Worm (Caenorhabditis elegans) whole organism, mixed stage, embryonic: ENCODE data around the gene Y97E10AL.1.
A peak's percentile ranks its signal among the peaks of the same experiment; 100 is the strongest.

Experiments
- bed-3 ChIP-seq: fragments of 200-800 bp; sonication (Bioruptor generic); optimal IDR thresholded peaks from 3 replicates; lab custom pipeline; 2018; ENCODE audit warnings: mild to moderate bottlenecking, missing genetic modification characterization, moderate library complexity, missing compliant biosample characterization
- blmp-1 ChIP-seq: fragments of 150-350 bp; optimal IDR thresholded peaks from 2 replicates; lab custom pipeline; 2014; ENCODE audit warnings: missing biosample characterization, missing genetic modification characterization
- ceh-39 ChIP-seq: fragments of 150-350 bp; optimal IDR thresholded peaks from 2 replicates; lab custom pipeline; 2014; ENCODE audit warnings: missing biosample characterization, missing genetic modification characterization
- ceh-83 ChIP-seq: fragments of 200-800 bp; sonication (Bioruptor generic); optimal IDR thresholded peaks from 2 replicates; lab custom pipeline; 2018; ENCODE audit warnings: mild to moderate bottlenecking, missing genetic modification characterization, missing compliant biosample characterization
- ces-1 ChIP-seq: fragments of 150-350 bp; optimal IDR thresholded peaks from 2 replicates; lab custom pipeline; 2014; ENCODE audit warnings: missing biosample characterization, missing genetic modification reagents, missing genetic modification characterization
- cnd-1 ChIP-seq: fragments of 200-800 bp; sonication (Bioruptor generic); optimal IDR thresholded peaks from 2 replicates; lab custom pipeline; 2018; ENCODE audit warnings: mild to moderate bottlenecking, missing genetic modification characterization, missing compliant biosample characterization
- drap-1 ChIP-seq: fragments of 200-800 bp; sonication (Bioruptor generic); optimal IDR thresholded peaks from 3 replicates; lab custom pipeline; 2018; ENCODE audit warnings: mild to moderate bottlenecking, missing genetic modification characterization, missing compliant biosample characterization
- elt-1 ChIP-seq: sonication (generic microtip); optimal IDR thresholded peaks from 2 replicates; lab custom pipeline; 2017; ENCODE audit warnings: missing genetic modification characterization, mild to moderate bottlenecking, missing compliant biosample characterization, antibody characterized with exemption, moderate library complexity, borderline replicate concordance; ENCODE audit not compliant: insufficient read depth
- elt-3 ChIP-seq: fragments of 150-350 bp; optimal IDR thresholded peaks from 2 replicates; lab custom pipeline; 2014; ENCODE audit warnings: missing biosample characterization, missing genetic modification characterization
- flh-1 ChIP-seq: fragments of 200-800 bp; sonication (Bioruptor generic); optimal IDR thresholded peaks from 2 replicates; lab custom pipeline; 2018; ENCODE audit warnings: mild to moderate bottlenecking, missing genetic modification characterization, moderate library complexity, missing compliant biosample characterization
- ham-2 ChIP-seq: fragments of 200-800 bp; sonication (Bioruptor generic); optimal IDR thresholded peaks from 2 replicates; lab custom pipeline; 2018; ENCODE audit warnings: mild to moderate bottlenecking, missing genetic modification characterization, missing compliant biosample characterization
- hlh-1 ChIP-seq: fragments of 150-350 bp; optimal IDR thresholded peaks from 2 replicates; lab custom pipeline; 2014; ENCODE audit warnings: missing biosample characterization, missing genetic modification reagents, missing genetic modification characterization
- lin-13 ChIP-seq: fragments of 150-350 bp; optimal IDR thresholded peaks from 2 replicates; lab custom pipeline; 2014; ENCODE audit warnings: missing biosample characterization, missing genetic modification characterization
- lin-32 ChIP-seq: fragments of 200-800 bp; sonication (Bioruptor generic); optimal IDR thresholded peaks from 2 replicates; lab custom pipeline; 2018; ENCODE audit warnings: mild to moderate bottlenecking, missing genetic modification characterization, missing compliant biosample characterization
- lsy-2 ChIP-seq: fragments of 150-350 bp; optimal IDR thresholded peaks from 2 replicates; lab custom pipeline; 2014; ENCODE audit warnings: missing biosample characterization, missing genetic modification characterization
- mab-5 ChIP-seq: fragments of 150-350 bp; optimal IDR thresholded peaks from 2 replicates; lab custom pipeline; 2014; ENCODE audit warnings: missing biosample characterization, missing genetic modification characterization
- mep-1 ChIP-seq: fragments of 150-350 bp; optimal IDR thresholded peaks from 2 replicates; lab custom pipeline; 2017; ENCODE audit warnings: missing biosample characterization, missing genetic modification reagents, missing genetic modification characterization, inconsistent platforms
- nhr-12 ChIP-seq: fragments of 150-350 bp; optimal IDR thresholded peaks from 2 replicates; lab custom pipeline; 2014; ENCODE audit warnings: missing biosample characterization, missing genetic modification characterization
- nhr-2 ChIP-seq: fragments of 150-350 bp; optimal IDR thresholded peaks from 2 replicates; lab custom pipeline; 2014; ENCODE audit warnings: missing biosample characterization, missing genetic modification characterization
- nhr-237 ChIP-seq: fragments of 150-350 bp; optimal IDR thresholded peaks from 2 replicates; lab custom pipeline; 2014; ENCODE audit warnings: missing biosample characterization, missing genetic modification characterization
- nhr-28 ChIP-seq: fragments of 150-350 bp; optimal IDR thresholded peaks from 2 replicates; lab custom pipeline; 2014; ENCODE audit warnings: missing biosample characterization, missing genetic modification characterization
- pha-4 ChIP-seq: fragments of 150-350 bp; optimal IDR thresholded peaks from 2 replicates; lab custom pipeline; 2018; ENCODE audit warnings: missing biosample characterization, missing genetic modification reagents, missing genetic modification characterization
- sem-2 ChIP-seq: fragments of 200-800 bp; sonication (Bioruptor generic); optimal IDR thresholded peaks from 2 replicates; lab custom pipeline; 2018; ENCODE audit warnings: mild to moderate bottlenecking, missing genetic modification characterization, missing compliant biosample characterization
- sptf-1 ChIP-seq: sonication (generic microtip); optimal IDR thresholded peaks from 2 replicates; lab custom pipeline; 2017; ENCODE audit warnings: mild to moderate bottlenecking, missing genetic modification characterization, moderate library complexity, missing compliant biosample characterization
- tbx-8 ChIP-seq: fragments of 200-800 bp; sonication (Bioruptor generic); optimal IDR thresholded peaks from 2 replicates; lab custom pipeline; 2018; ENCODE audit warnings: mild to moderate bottlenecking, missing genetic modification characterization, moderate library complexity, missing compliant biosample characterization
- unc-120 ChIP-seq: sonication (generic microtip); optimal IDR thresholded peaks from 2 replicates; lab custom pipeline; 2017; ENCODE audit warnings: missing genetic modification characterization, missing compliant biosample characterization; ENCODE audit not compliant: poor library complexity, severe bottlenecking
- unc-39 ChIP-seq: fragments of 150-350 bp; optimal IDR thresholded peaks from 2 replicates; lab custom pipeline; 2014; ENCODE audit warnings: missing biosample characterization, missing genetic modification characterization
- unc-62 ChIP-seq: fragments of 150-350 bp; optimal IDR thresholded peaks from 2 replicates; lab custom pipeline; 2014; ENCODE audit warnings: missing biosample characterization, missing genetic modification reagents, missing genetic modification characterization
- zip-8 ChIP-seq: fragments of 150-350 bp; optimal IDR thresholded peaks from 2 replicates; lab custom pipeline; 2014; ENCODE audit warnings: missing biosample characterization, missing genetic modification characterization
- ztf-11 ChIP-seq: fragments of 150-350 bp; optimal IDR thresholded peaks from 2 replicates; lab custom pipeline; 2014; ENCODE audit warnings: missing biosample characterization, missing genetic modification characterization

Y97E10AL.1 gene

ce11 chrV:8000929-8001513 lies 15.1 kb downstream of the Y97E10AL.1 start, which contains the start of gene Y97E10AR.1 (continued):
- TF ChIP-seq drap-1 (GFP tag; lab: Kevin White, UChicago) (peak; percentile 39), unc-62 (GFP tag; lab: Kevin White, UChicago) (peak; percentile 85), pha-4 (tag; lab: Kevin White, UChicago) (peak; percentile 7), zip-8 (tag; lab: Kevin White, UChicago) (no peak), ztf-11 (tag; lab: Kevin White, UChicago) (no peak), sptf-1 (tag; lab: Kevin White, UChicago) (peak; percentile 28), mab-5 (tag; lab: Kevin White, UChicago) (peak; percentile 2), cnd-1 (tag; lab: Kevin White, UChicago) (no peak), mep-1 (peak; percentile 43), bed-3 (GFP tag; lab: Kevin White, UChicago) (no peak), ceh-83 (GFP tag; lab: Kevin White, UChicago) (no peak), tbx-8 (GFP tag; lab: Kevin White, UChicago) (no peak), unc-120 (peak; percentile 98), blmp-1 (tag; lab: Kevin White, UChicago) (peak; percentile 55)

ce11 chrV:8005000-8005399 lies 19.0 kb downstream of the Y97E10AL.1 start, which contains the start of gene Y97E10AR.8:
Gene Y97E10AR.8 (plus strand): TSS chrV:8005300.
- TF ChIP-seq nhr-2 (tag; lab: Kevin White, UChicago) (no peak), cnd-1 (tag; lab: Kevin White, UChicago) (no peak), tbx-8 (GFP tag; lab: Kevin White, UChicago) (no peak), pha-4 (tag; lab: Kevin White, UChicago) (no peak), unc-39 (tag; lab: Kevin White, UChicago) (no peak), bed-3 (GFP tag; lab: Kevin White, UChicago) (no peak), drap-1 (GFP tag; lab: Kevin White, UChicago) (no peak), mab-5 (tag; lab: Kevin White, UChicago) (no peak), zip-8 (tag; lab: Kevin White, UChicago) (no peak), ham-2 (GFP tag; lab: Kevin White, UChicago) (no peak), blmp-1 (tag; lab: Kevin White, UChicago) (no peak), ces-1 (GFP tag; lab: Kevin White, UChicago) (no peak), unc-62 (GFP tag; lab: Kevin White, UChicago) (no peak), lin-13 (tag; lab: Kevin White, UChicago) (no peak), hlh-1 (no peak), nhr-28 (tag; lab: Kevin White, UChicago) (no peak), flh-1 (no peak), mep-1 (no peak), unc-120 (no peak)
- TF ChIP-seq, all 35 proteins: peak for 0

ce11 chrV:8007460-8008292 lies 21.7 kb downstream of the Y97E10AL.1 start, which contains the start of gene Y97E10AR.3:
Gene Y97E10AR.3 (minus strand): TSS chrV:8007510.
- TF ChIP-seq ces-1 (GFP tag; lab: Kevin White, UChicago) (peak; percentile 73), ztf-11 (tag; lab: Kevin White, UChicago) (no peak)

ce11 chrV:8010103-8010502 lies 24.1 kb downstream of the Y97E10AL.1 start, which contains the start of gene Y97E10AR.4:
Gene Y97E10AR.4 (minus strand): TSS chrV:8010233.
- TF ChIP-seq ceh-83 (GFP tag; lab: Kevin White, UChicago) (no peak), nhr-12 (tag; lab: Kevin White, UChicago) (no peak)
- TF ChIP-seq, all 35 proteins: peak for 0

- TF ChIP-seq sem-2 (GFP tag; lab: Kevin White, UChicago): no peak
- TF ChIP-seq ceh-39 (tag; lab: Kevin White, UChicago): no peak
- no peak for TF ChIP-seq zip-8 (tag; lab: Kevin White, UChicago)
- no peak for TF ChIP-seq lin-32 (GFP tag; lab: Kevin White, UChicago)
- TF ChIP-seq drap-1 (GFP tag; lab: Kevin White, UChicago): no peak
- no peak for TF ChIP-seq nhr-28 (tag; lab: Kevin White, UChicago)
- TF ChIP-seq unc-39 (tag; lab: Kevin White, UChicago): no peak
- no peak for TF ChIP-seq unc-120
- no peak for TF ChIP-seq lsy-2
- TF ChIP-seq hlh-1: no peak
- TF ChIP-seq nhr-237 (tag; lab: Kevin White, UChicago): no peak
- TF ChIP-seq unc-62 (GFP tag; lab: Kevin White, UChicago): no peak
- TF ChIP-seq elt-3 (tag; lab: Kevin White, UChicago): no peak
- no peak for TF ChIP-seq elt-1 (tag; lab: Kevin White, UChicago)
- no peak for TF ChIP-seq mab-5 (tag; lab: Kevin White, UChicago)
- no peak for TF ChIP-seq ham-2 (GFP tag; lab: Kevin White, UChicago)
- TF ChIP-seq sptf-1 (tag; lab: Kevin White, UChicago): no peak
- no peak for TF ChIP-seq cnd-1 (tag; lab: Kevin White, UChicago)
- no peak for TF ChIP-seq blmp-1 (tag; lab: Kevin White, UChicago)
- no peak for TF ChIP-seq nhr-2 (tag; lab: Kevin White, UChicago)
Measured at ce11 chrV:8010846-8011245, 24.9 kb downstream of the Y97E10AL.1 start, which contains the start of gene lmtr-2. Gene lmtr-2 (minus strand): TSS chrV:8011106.
